Fruit fly (Drosophila melanogaster): Measurements from ENCODE around the gene Membrin.

Gene Membrin

DNA sequence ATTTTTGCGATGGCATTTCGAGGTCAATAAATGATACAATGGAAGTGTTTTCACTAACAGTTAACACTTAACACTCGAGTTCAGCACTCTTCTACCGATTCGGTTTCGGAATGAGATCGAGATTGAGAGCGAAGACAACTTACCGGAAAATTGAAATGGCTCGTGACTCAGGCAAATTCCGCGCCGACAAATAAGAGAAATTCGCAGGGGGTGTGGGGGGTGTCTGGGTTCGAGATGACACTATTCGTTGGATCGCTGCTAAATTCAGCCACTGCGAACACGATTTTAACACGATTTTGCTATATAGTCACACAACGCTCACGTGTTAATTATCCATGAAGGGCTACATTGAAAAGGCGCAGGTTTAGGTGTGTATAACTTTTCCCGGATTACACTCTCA lies 11.8 kb upstream of the Membrin start:
- TF ChIP-seq vvl (GFP tag; IDR thresholded peaks at IDR 0.05): 0 out of 2 replicates have a peak, but pooled peaks have one; percentile 38
- TF ChIP-seq slbo (GFP tag; IDR thresholded peaks at IDR 0.05): 0 out of 2 replicates have a peak, but pooled peaks have one; percentile 18
- TF ChIP-seq zen2 (GFP tag; IDR thresholded peaks at IDR 0.05; ENCODE audit: partially characterized antibody): no peak
- TF ChIP-seq stc (GFP tag; IDR thresholded peaks at IDR 0.05): no peak
- no peak for TF ChIP-seq trh (GFP tag; optimal IDR thresholded peaks at IDR 0.05)
- no peak for TF ChIP-seq disco-r (GFP tag; optimal IDR thresholded peaks at IDR 0.05)
- TF ChIP-seq Med (GFP tag): peak; percentile 72
- TF ChIP-seq Nf-YB (GFP tag; optimal IDR thresholded peaks at IDR 0.05): peak; percentile 27
- TF ChIP-seq tin (GFP tag; optimal IDR thresholded peaks at IDR 0.05): no peak
- no peak for TF ChIP-seq ttk (GFP tag; IDR thresholded peaks at IDR 0.05)
- TF ChIP-seq Abd-B (GFP tag; optimal IDR thresholded peaks at IDR 0.05): no peak
- TF ChIP-seq ssp (GFP tag; IDR thresholded peaks at IDR 0.05): no peak
- TF ChIP-seq CG30020 (tag; optimal IDR thresholded peaks at IDR 0.05): no peak
- TF ChIP-seq CG3281 (GFP tag; optimal IDR thresholded peaks at IDR 0.05): no peak
- TF ChIP-seq sd (tag; optimal IDR thresholded peaks at IDR 0.05): peak; percentile 76
- no peak for TF ChIP-seq CG17829 (tag; optimal IDR thresholded peaks at IDR 0.05)
- TF ChIP-seq Dref (GFP tag; IDR thresholded peaks at IDR 0.05): no peak
- TF ChIP-seq Antp (GFP tag; optimal IDR thresholded peaks at IDR 0.05): no peak
- no peak for TF ChIP-seq onecut (GFP tag; IDR thresholded peaks at IDR 0.05)
- TF ChIP-seq Trl (optimal IDR thresholded peaks at IDR 0.05): no peak
- no peak for TF ChIP-seq Trl (GFP tag; optimal IDR thresholded peaks at IDR 0.05)
- TF ChIP-seq zfh2 (GFP tag; optimal IDR thresholded peaks at IDR 0.05): no peak
- TF ChIP-seq ato (GFP tag; IDR thresholded peaks at IDR 0.05; ENCODE audit: partially characterized antibody): no peak
- TF ChIP-seq CG6689 (GFP tag; IDR thresholded peaks at IDR 0.05): no peak
- TF ChIP-seq dpn (GFP tag; optimal IDR thresholded peaks at IDR 0.05): no peak
- peak; percentile 48 for TF ChIP-seq CG13894 (tag; optimal IDR thresholded peaks at IDR 0.05)
- TF ChIP-seq so (GFP tag; IDR thresholded peaks at IDR 0.05): no peak
- TF ChIP-seq rib (GFP tag; IDR thresholded peaks at IDR 0.05): no peak
- peak; percentile 62 for TF ChIP-seq CG12769 (tag; optimal IDR thresholded peaks at IDR 0.05)
- TF ChIP-seq CG7963 (GFP tag; IDR thresholded peaks at IDR 0.05; ENCODE audit: partially characterized antibody): no peak
- TF ChIP-seq corto (GFP tag; optimal IDR thresholded peaks at IDR 0.05): no peak
- TF ChIP-seq jumu (GFP tag; optimal IDR thresholded peaks at IDR 0.05): no peak
- TF ChIP-seq dm (GFP tag; optimal IDR thresholded peaks at IDR 0.05): no peak
- no peak for TF ChIP-seq CG31441 (GFP tag; IDR thresholded peaks at IDR 0.05)
- TF ChIP-seq cwo (GFP tag; optimal IDR thresholded peaks at IDR 0.05): peak; percentile 16
- no peak for TF ChIP-seq maf-S (GFP tag; optimal IDR thresholded peaks at IDR 0.05)
- no peak for TF ChIP-seq Eip74EF (GFP tag; optimal IDR thresholded peaks at IDR 0.05)
- no peak for TF ChIP-seq NC2α (GFP tag; optimal IDR thresholded peaks at IDR 0.05)
- no peak for TF ChIP-seq CG12104 (GFP tag; optimal IDR thresholded peaks at IDR 0.05)
- no peak for TF ChIP-seq CG9215 (GFP tag; IDR thresholded peaks at IDR 0.05)
- TF ChIP-seq ind (GFP tag; optimal IDR thresholded peaks at IDR 0.05): no peak
- TF ChIP-seq Atf-2 (GFP tag; optimal IDR thresholded peaks at IDR 0.05): no peak
- TF ChIP-seq CG8388 (GFP tag; optimal IDR thresholded peaks at IDR 0.05): no peak
- TF ChIP-seq Optix (GFP tag; IDR thresholded peaks at IDR 0.05): no peak
- no peak for TF ChIP-seq CHES-1-like (GFP tag; optimal IDR thresholded peaks at IDR 0.05)
- TF ChIP-seq CG12071 (GFP tag; optimal IDR thresholded peaks at IDR 0.05): no peak
- TF ChIP-seq Sry-δ (GFP tag; optimal IDR thresholded peaks at IDR 0.05): peak; percentile 25
- TF ChIP-seq Camta (GFP tag; optimal IDR thresholded peaks at IDR 0.05): no peak
- no peak for TF ChIP-seq run (tag; optimal IDR thresholded peaks at IDR 0.05)
- TF ChIP-seq CG6254 (GFP tag; optimal IDR thresholded peaks at IDR 0.05): no peak
- TF ChIP-seq CG15696 (tag; optimal IDR thresholded peaks at IDR 0.05): no peak
- no peak for TF ChIP-seq dmrt11E (tag; optimal IDR thresholded peaks at IDR 0.05)

Data from whole organism, embryonic.